Worm (Caenorhabditis elegans) whole organism, young adult: ENCODE results near the gene C44B7.7.

Source experiments
- B0035.1 ChIP-seq: sonication (generic microtip); optimal IDR thresholded peaks from 2 replicates; lab custom pipeline; 2016; ENCODE audit warnings: missing genetic modification characterization, mild to moderate bottlenecking, missing compliant biosample characterization, missing genotype, missing genetic modification reagents
- B0261.1 ChIP-seq: sonication (generic microtip); optimal IDR thresholded peaks from 2 replicates; lab custom pipeline; 2016; ENCODE audit warnings: mild to moderate bottlenecking, missing genetic modification characterization, moderate library complexity, missing compliant biosample characterization
- C06A6.2 ChIP-seq: fragments of 200-800 bp; sonication (Bioruptor generic); conservative IDR thresholded peaks from 2 replicates; pipeline ENCODE4 v1.3.6; 2022; ENCODE audit warnings: missing genetic modification characterization, missing compliant biosample characterization
- F23B12.7 ChIP-seq: sonication (generic microtip); optimal IDR thresholded peaks from 2 replicates; lab custom pipeline; 2017; ENCODE audit warnings: missing genetic modification characterization, mild to moderate bottlenecking, missing compliant biosample characterization, antibody characterized with exemption, moderate library complexity; ENCODE audit not compliant: insufficient read depth
- F37B4.10 ChIP-seq: fragments of 200-800 bp; sonication (Bioruptor generic); IDR thresholded peaks from 2 replicates; pipeline ENCODE4 v1.3.6; 2022; ENCODE audit warnings: missing genetic modification characterization, missing compliant biosample characterization
- F52B5.7 ChIP-seq: sonication (generic microtip); optimal IDR thresholded peaks from 2 replicates; lab custom pipeline; 2016; ENCODE audit warnings: mild to moderate bottlenecking, missing genetic modification characterization, missing compliant biosample characterization
- F55B11.4 ChIP-seq: sonication (generic microtip); optimal IDR thresholded peaks from 2 replicates; lab custom pipeline; 2016; ENCODE audit warnings: missing compliant biosample characterization, missing genetic modification characterization, borderline replicate concordance; ENCODE audit not compliant: insufficient read depth
- K11D2.4 ChIP-seq: fragments of 200-800 bp; sonication (Bioruptor generic); IDR thresholded peaks from 2 replicates; pipeline ENCODE4 v1.3.6; 2022; ENCODE audit warnings: missing genetic modification reagents, missing genetic modification characterization, missing compliant biosample characterization
- Y53G8AR.9 ChIP-seq: fragments of 200-800 bp; sonication (Bioruptor generic); conservative IDR thresholded peaks from 2 replicates; pipeline ENCODE4 v1.3.6; 2022; ENCODE audit warnings: missing genetic modification reagents, missing genetic modification characterization, missing compliant biosample characterization
- aptf-2 ChIP-seq: fragments of 200-800 bp; sonication (Bioruptor generic); conservative IDR thresholded peaks from 2 replicates; pipeline ENCODE4 v1.3.6; 2022; ENCODE audit warnings: missing genetic modification reagents, missing genetic modification characterization, missing compliant biosample characterization
- attf-5 ChIP-seq: fragments of 200-800 bp; sonication (Bioruptor generic); optimal IDR thresholded peaks from 2 replicates; lab custom pipeline; 2018; ENCODE audit warnings: mild to moderate bottlenecking, missing genetic modification characterization, missing compliant biosample characterization
- attf-6 ChIP-seq: fragments of 200-800 bp; sonication (Bioruptor generic); IDR thresholded peaks from 2 replicates; pipeline ENCODE4 v1.3.6; 2022; ENCODE audit warnings: missing genetic modification reagents, missing genetic modification characterization, missing compliant biosample characterization
- cebp-2 ChIP-seq: fragments of 200-800 bp; sonication (Bioruptor generic); IDR thresholded peaks from 2 replicates; pipeline ENCODE4 v1.3.6; 2022; ENCODE audit warnings: missing genetic modification characterization, missing compliant biosample characterization
- ceh-27 ChIP-seq: fragments of 200-800 bp; sonication (Bioruptor generic); optimal IDR thresholded peaks from 2 replicates; lab custom pipeline; 2018; ENCODE audit warnings: mild to moderate bottlenecking, missing genetic modification characterization, moderate library complexity, missing compliant biosample characterization
- ceh-58 ChIP-seq: fragments of 200-800 bp; sonication (Bioruptor generic); IDR thresholded peaks from 2 replicates; pipeline ENCODE4 v1.3.6; 2022; ENCODE audit warnings: missing genetic modification characterization, missing compliant biosample characterization
- ceh-91 ChIP-seq: fragments of 200-800 bp; sonication (Bioruptor generic); IDR thresholded peaks from 2 replicates; pipeline ENCODE4 v1.3.6; 2022; ENCODE audit warnings: missing genetic modification reagents, missing genetic modification characterization, missing compliant biosample characterization
- dox-1 ChIP-seq: fragments of 200-800 bp; sonication (Bioruptor generic); IDR thresholded peaks from 2 replicates; pipeline ENCODE4 v1.3.6; 2022; ENCODE audit warnings: missing genetic modification reagents, missing genetic modification characterization, missing compliant biosample characterization
- ekl-4 ChIP-seq: fragments of 200-800 bp; sonication (Bioruptor generic); IDR thresholded peaks from 2 replicates; pipeline ENCODE4 v1.3.6; 2022; ENCODE audit warnings: missing genetic modification reagents, missing genetic modification characterization, missing compliant biosample characterization
- ets-4 ChIP-seq: fragments of 200-800 bp; sonication (Bioruptor generic); optimal IDR thresholded peaks from 2 replicates; lab custom pipeline; 2018; ENCODE audit warnings: mild to moderate bottlenecking, missing genetic modification characterization, missing compliant biosample characterization
- fkh-3 ChIP-seq: sonication (generic microtip); optimal IDR thresholded peaks from 2 replicates; lab custom pipeline; 2016; ENCODE audit warnings: mild to moderate bottlenecking, missing genetic modification characterization, missing compliant biosample characterization
- gei-17 ChIP-seq: fragments of 200-800 bp; sonication (Bioruptor generic); optimal IDR thresholded peaks from 2 replicates; lab custom pipeline; 2018; ENCODE audit warnings: mild to moderate bottlenecking, missing genetic modification characterization, missing compliant biosample characterization
- hlh-26 ChIP-seq: fragments of 200-800 bp; sonication (Bioruptor generic); conservative IDR thresholded peaks from 2 replicates; pipeline ENCODE4 v1.3.6; 2022; ENCODE audit warnings: missing genetic modification reagents, missing genetic modification characterization, missing compliant biosample characterization
- hmg-1.2 ChIP-seq: fragments of 200-800 bp; sonication (Bioruptor generic); IDR thresholded peaks from 2 replicates; pipeline ENCODE4 v1.3.6; 2022; ENCODE audit warnings: missing genetic modification reagents, missing genetic modification characterization, missing compliant biosample characterization
- hmg-20 ChIP-seq: fragments of 200-800 bp; sonication (Bioruptor generic); IDR thresholded peaks from 2 replicates; pipeline ENCODE4 v1.3.6; 2022; ENCODE audit warnings: missing genetic modification reagents, missing genetic modification characterization, missing compliant biosample characterization
- hsf-1 ChIP-seq: fragments of 200-800 bp; sonication (Bioruptor generic); IDR thresholded peaks from 2 replicates; pipeline ENCODE4 v1.3.6; 2022; ENCODE audit warnings: missing genetic modification reagents, missing genetic modification characterization, missing compliant biosample characterization
- let-607 ChIP-seq, 2 experiments: fragments of 200-800 bp in 1 of 2; sonication (Bioruptor generic) in 1 of 2; sonication (generic microtip) in 1 of 2; optimal IDR thresholded peaks; 2 replicates each; lab custom pipeline; 2016 to 2018; ENCODE audit warnings: mild to moderate bottlenecking in 2 of 2, missing compliant biosample characterization in 2 of 2, missing genetic modification characterization in 2 of 2, moderate library complexity in 2 of 2, missing genotype in 1 of 2
- lin-35 ChIP-seq, 3 experiments: fragments of 150-350 bp in 2 of 3; sonication (generic microtip) in 1 of 3; optimal IDR thresholded peaks; 2 replicates each; lab custom pipeline; 2014 to 2018; ENCODE audit warnings: missing biosample characterization in 3 of 3, missing genetic modification characterization in 3 of 3, missing genetic modification reagents in 3 of 3
- lin-54 ChIP-seq: fragments of 200-800 bp; sonication (Bioruptor generic); optimal IDR thresholded peaks from 2 replicates; lab custom pipeline; 2018; ENCODE audit warnings: mild to moderate bottlenecking, missing genetic modification characterization, missing compliant biosample characterization
- madf-3 ChIP-seq: fragments of 200-800 bp; sonication (Bioruptor generic); IDR thresholded peaks from 2 replicates; pipeline ENCODE4 v1.3.6; 2022; ENCODE audit warnings: missing genetic modification reagents, missing genetic modification characterization, missing compliant biosample characterization
- madf-6 ChIP-seq: fragments of 200-800 bp; sonication (Bioruptor generic); IDR thresholded peaks from 2 replicates; pipeline ENCODE4 v1.3.6; 2022; ENCODE audit warnings: missing genetic modification reagents, missing genetic modification characterization, missing compliant biosample characterization
- mcd-1 ChIP-seq: fragments of 200-800 bp; sonication (Bioruptor generic); IDR thresholded peaks from 2 replicates; pipeline ENCODE4 v1.3.6; 2022; ENCODE audit warnings: missing genetic modification reagents, missing genetic modification characterization, missing compliant biosample characterization
- mes-4 ChIP-seq: sonication (generic microtip); optimal IDR thresholded peaks from 2 replicates; lab custom pipeline; 2016; ENCODE audit warnings: missing genotype, missing genetic modification characterization, missing compliant biosample characterization
- nfya-2 ChIP-seq: fragments of 200-800 bp; sonication (Bioruptor generic); IDR thresholded peaks from 2 replicates; pipeline ENCODE4 v1.3.6; 2022; ENCODE audit warnings: missing genetic modification reagents, missing genetic modification characterization, missing compliant biosample characterization
- nhr-80 ChIP-seq: sonication (generic microtip); optimal IDR thresholded peaks from 2 replicates; lab custom pipeline; 2016; ENCODE audit warnings: missing genetic modification characterization, missing compliant biosample characterization
- pbrm-1 ChIP-seq: fragments of 200-800 bp; sonication (Bioruptor generic); IDR thresholded peaks from 2 replicates; pipeline ENCODE4 v1.3.6; 2022; ENCODE audit warnings: missing genetic modification reagents, missing genetic modification characterization, missing compliant biosample characterization
- rcor-1 ChIP-seq: fragments of 200-800 bp; sonication (Bioruptor generic); IDR thresholded peaks from 2 replicates; pipeline ENCODE4 v1.3.6; 2022; ENCODE audit warnings: missing genetic modification reagents, missing genetic modification characterization, missing compliant biosample characterization
- sea-2 ChIP-seq: fragments of 200-800 bp; sonication (Bioruptor generic); IDR thresholded peaks from 2 replicates; pipeline ENCODE4 v1.3.6; 2022; ENCODE audit warnings: missing genetic modification characterization, missing compliant biosample characterization
- snpc-1.1 ChIP-seq: sonication (generic microtip); optimal IDR thresholded peaks from 2 replicates; lab custom pipeline; 2017; ENCODE audit warnings: missing genetic modification characterization, mild to moderate bottlenecking, missing compliant biosample characterization, antibody characterized with exemption, moderate library complexity, missing genotype, missing genetic modification reagents; ENCODE audit not compliant: insufficient read depth
- somi-1 ChIP-seq: fragments of 200-800 bp; sonication (Bioruptor generic); optimal IDR thresholded peaks from 2 replicates; lab custom pipeline; 2018; ENCODE audit warnings: mild to moderate bottlenecking, missing genetic modification characterization, missing compliant biosample characterization
- tbp1 ChIP-seq: fragments of 200-800 bp; sonication (Bioruptor generic); optimal IDR thresholded peaks from 2 replicates; lab custom pipeline; 2018; ENCODE audit warnings: mild to moderate bottlenecking, missing genetic modification characterization, missing compliant biosample characterization
- tbx-9 ChIP-seq: sonication (generic microtip); optimal IDR thresholded peaks from 2 replicates; lab custom pipeline; 2016; ENCODE audit warnings: borderline replicate concordance, missing genetic modification characterization, inconsistent platforms, missing compliant biosample characterization
- tlf-1 ChIP-seq: fragments of 200-800 bp; sonication (Bioruptor generic); optimal IDR thresholded peaks from 2 replicates; lab custom pipeline; 2018; ENCODE audit warnings: mild to moderate bottlenecking, missing genetic modification characterization, missing compliant biosample characterization
- unc-130 ChIP-seq: sonication (generic microtip); optimal IDR thresholded peaks from 2 replicates; lab custom pipeline; 2016; ENCODE audit warnings: missing genetic modification reagents, missing genetic modification characterization, missing compliant biosample characterization
- unc-62 ChIP-seq: fragments of 150-350 bp; optimal IDR thresholded peaks from 2 replicates; lab custom pipeline; 2014; ENCODE audit warnings: missing biosample characterization, missing genetic modification reagents, missing genetic modification characterization
- xnd-1 ChIP-seq: sonication (generic microtip); optimal IDR thresholded peaks from 2 replicates; lab custom pipeline; 2016; ENCODE audit warnings: missing genotype, missing genetic modification reagents, missing genetic modification characterization, missing compliant biosample characterization
- ztf-22 ChIP-seq: fragments of 200-800 bp; sonication (Bioruptor generic); optimal IDR thresholded peaks from 2 replicates; lab custom pipeline; 2018; ENCODE audit warnings: mild to moderate bottlenecking, missing genetic modification characterization, moderate library complexity, missing compliant biosample characterization
- ztf-26 ChIP-seq: sonication (generic microtip); optimal IDR thresholded peaks from 2 replicates; lab custom pipeline; 2017; ENCODE audit warnings: missing genetic modification characterization, missing compliant biosample characterization
- ztf-28 ChIP-seq: fragments of 200-800 bp; sonication (Bioruptor generic); IDR thresholded peaks from 2 replicates; pipeline ENCODE4 v1.3.6; 2022; ENCODE audit warnings: missing genetic modification reagents, missing genetic modification characterization, missing compliant biosample characterization

C44B7.7 gene

DNA sequence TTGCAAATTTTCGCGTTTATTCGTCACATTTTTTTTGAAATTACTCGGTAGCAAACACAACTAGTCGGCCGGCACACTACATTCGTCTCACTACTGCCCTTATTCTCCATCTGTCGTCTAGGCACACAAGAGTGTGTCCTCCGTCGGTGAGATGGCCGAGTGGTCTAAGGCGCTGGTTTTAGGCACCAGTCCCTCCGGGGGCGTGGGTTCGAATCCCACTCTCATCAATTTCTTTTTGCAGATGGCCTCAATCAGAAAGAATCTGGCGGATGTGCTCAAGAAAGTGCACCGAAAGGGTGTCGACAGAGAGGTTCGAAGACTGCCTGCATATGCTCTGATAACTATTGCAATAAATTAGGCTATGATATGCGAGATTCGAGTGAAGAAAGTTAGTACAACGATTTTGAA lies 26.9 kb downstream of the C44B7.7 start (continued):
- TF ChIP-seq lin-54 (GFP tag; lab: Kevin White, UChicago) = peak; percentile 60
- peak; percentile 16 for TF ChIP-seq attf-5
- peak; percentile 93 for TF ChIP-seq tbp1 (GFP tag; lab: Kevin White, UChicago)
- no peak for TF ChIP-seq snpc-1.1 (tag; lab: Kevin White, UChicago)
- peak; percentile 74 for TF ChIP-seq F52B5.7 (tag; lab: Kevin White, UChicago)
- no peak for TF ChIP-seq C06A6.2
- TF ChIP-seq ceh-91 = peak; percentile 40; the same call in 1 of the 2 replicates
- TF ChIP-seq sea-2 (GFP tag; lab: Robert Waterston, UW) = no peak
- TF ChIP-seq let-607 (tag; optimal IDR thresholded peaks at IDR 0.05; lab: Kevin White, UChicago) = peak in 1 of 2 experiments; percentile 27
- TF ChIP-seq madf-6 = peak; percentile 64; the same call in 1 of the 2 replicates
- no peak for TF ChIP-seq F23B12.7 (tag; lab: Kevin White, UChicago)
- no peak for TF ChIP-seq unc-62 (GFP tag; lab: Kevin White, UChicago)
- TF ChIP-seq ceh-27 (GFP tag; lab: Kevin White, UChicago) = peak; percentile 65
- peak in 1 of 3 experiments; percentile 33 for TF ChIP-seq lin-35 (GFP tag; optimal IDR thresholded peaks at IDR 0.05; lab: Kevin White, UChicago)
- TF ChIP-seq pbrm-1 = peak; percentile 83
- peak; percentile 88 for TF ChIP-seq dox-1 (GFP tag; lab: Robert Waterston, UW)
- TF ChIP-seq nfya-2 (GFP tag; lab: Robert Waterston, UW) = no peak
- peak; percentile 72 for TF ChIP-seq rcor-1 (GFP tag; lab: Robert Waterston, UW)
- TF ChIP-seq hmg-1.2 (GFP tag; lab: Robert Waterston, UW) = peak; percentile 62
- peak; percentile 79 for TF ChIP-seq madf-3 (GFP tag; lab: Robert Waterston, UW)
- no peak for TF ChIP-seq hlh-26 (GFP tag; lab: Robert Waterston, UW)
- peak; percentile 21; the same call in 1 of the 2 replicates for TF ChIP-seq hmg-20
- no peak for TF ChIP-seq hsf-1
- TF ChIP-seq gei-17 = no peak
- 0 out of 2 replicates have a peak, but pooled peaks have one; percentile 49 for TF ChIP-seq ztf-28
- peak; percentile 45 for TF ChIP-seq ztf-26
- peak; percentile 71; the same call in 1 of the 2 replicates for TF ChIP-seq K11D2.4
- no peak for TF ChIP-seq ceh-58 (GFP tag; lab: Robert Waterston, UW)
- TF ChIP-seq aptf-2 = no peak
- TF ChIP-seq nhr-80 (tag; lab: Kevin White, UChicago) = peak; percentile 25
- TF ChIP-seq mcd-1 (GFP tag; lab: Robert Waterston, UW) = peak; percentile 74
- TF ChIP-seq cebp-2 = no peak
- TF ChIP-seq B0261.1 (tag; lab: Kevin White, UChicago) = peak; percentile 78
- 0 out of 2 replicates have a peak, but pooled peaks have one; percentile 41 for TF ChIP-seq Y53G8AR.9 (GFP tag; lab: Robert Waterston, UW)
- peak; percentile 49 for TF ChIP-seq tlf-1
- TF ChIP-seq F37B4.10 (GFP tag; lab: Robert Waterston, UW) = 0 out of 2 replicates have a peak, but pooled peaks have one; percentile 55
- TF ChIP-seq ztf-22 (GFP tag; lab: Kevin White, UChicago) = no peak
- peak; percentile 2 for TF ChIP-seq xnd-1 (tag; lab: Kevin White, UChicago)
- TF ChIP-seq ekl-4 = 0 out of 2 replicates have a peak, but pooled peaks have one; percentile 9
- TF ChIP-seq ets-4 = peak; percentile 25
- TF ChIP-seq fkh-3 (tag; lab: Kevin White, UChicago) = peak; percentile 48
- no peak for TF ChIP-seq mes-4 (tag; lab: Kevin White, UChicago)
- no peak for TF ChIP-seq unc-130 (GFP tag; lab: Kevin White, UChicago)
- peak; percentile 60 for TF ChIP-seq B0035.1 (tag; lab: Kevin White, UChicago)
- TF ChIP-seq tbx-9 (tag; lab: Kevin White, UChicago) = no peak
- TF ChIP-seq attf-6 = 0 out of 2 replicates have a peak, but pooled peaks have one; percentile 28
- TF ChIP-seq somi-1 (GFP tag; lab: Kevin White, UChicago) = peak; percentile 54
- TF ChIP-seq F55B11.4 (tag; lab: Kevin White, UChicago) = no peak
